Worm (Caenorhabditis elegans): ENCODE measurements around the gene T23F2.3.

ce11 chrX:5552652-5553051 lies 40.5 kb upstream of the T23F2.3 start, which contains the start of gene ifta-1:
- no peak for TF ChIP-seq ama-1 (optimal IDR thresholded peaks at IDR 0.05)
- no peak for TF ChIP-seq F13C5.2 (tag; optimal IDR thresholded peaks at IDR 0.05)
- no peak for TF ChIP-seq ceh-36 (tag; optimal IDR thresholded peaks at IDR 0.05)
- TF ChIP-seq flt-1 (GFP tag; IDR thresholded peaks at IDR 0.05) = no peak
- TF ChIP-seq B0310.2 (tag; optimal IDR thresholded peaks at IDR 0.05) = no peak
- no peak for TF ChIP-seq sea-1 (GFP tag; conservative IDR thresholded peaks at IDR 0.05)
- TF ChIP-seq tbx-11 (GFP tag; IDR thresholded peaks at IDR 0.05) = no peak
- TF ChIP-seq aly-1 (tag; optimal IDR thresholded peaks at IDR 0.05) = no peak
- no peak for TF ChIP-seq ets-7 (tag; optimal IDR thresholded peaks at IDR 0.05)
- no peak for TF ChIP-seq pes-1 (GFP tag; IDR thresholded peaks at IDR 0.05)
- TF ChIP-seq hmbx-1 (tag; optimal IDR thresholded peaks at IDR 0.05) = no peak
- no peak for TF ChIP-seq tbx-37 (GFP tag; conservative IDR thresholded peaks at IDR 0.05)
- no peak for TF ChIP-seq hmg-4 (GFP tag; optimal IDR thresholded peaks at IDR 0.05)
- no peak for TF ChIP-seq tra-4 (tag; optimal IDR thresholded peaks at IDR 0.05)
